Worm (Caenorhabditis elegans): ENCODE data around the gene cutc-1.
A peak's percentile ranks its signal among the peaks of the same experiment; 100 is the strongest.

cutc-1 gene

ce11 chrIII:8403507-8403906 lies at the start of gene cutc-1:
Gene cutc-1 (minus strand): TSS chrIII:8403607.
- TF ChIP-seq daf-8 (GFP tag; IDR thresholded peaks at IDR 0.05) = no peak
- TF ChIP-seq snpc-1.2 (GFP tag; IDR thresholded peaks at IDR 0.05) = no peak
- TF ChIP-seq ZK546.5 (tag; optimal IDR thresholded peaks at IDR 0.05) = no peak
- TF ChIP-seq F49E8.2 (tag; optimal IDR thresholded peaks at IDR 0.05; ENCODE audit: borderline replicate concordance) = no peak
- TF ChIP-seq zip-11 (GFP tag; IDR thresholded peaks at IDR 0.05) = no peak
- TF ChIP-seq dve-1 (tag; optimal IDR thresholded peaks at IDR 0.05; ENCODE audit: insufficient read depth) = no peak
- TF ChIP-seq saeg-2 (GFP tag; IDR thresholded peaks at IDR 0.05) = no peak

ce11 chrIII:8451181-8451580 lies 47.8 kb upstream of the cutc-1 start:
- no peak for TF ChIP-seq zfp-2 (tag; optimal IDR thresholded peaks at IDR 0.05)
- TF ChIP-seq nhr-76 (tag; optimal IDR thresholded peaks at IDR 0.05) = no peak
- no peak for TF ChIP-seq duxl-1 (tag; optimal IDR thresholded peaks at IDR 0.05; ENCODE audit: poor library complexity)
- TF ChIP-seq zfp-3 (GFP tag; conservative IDR thresholded peaks at IDR 0.05) = no peak

- TF ChIP-seq hlh-30 (tag; optimal IDR thresholded peaks at IDR 0.05; ENCODE audit: insufficient read depth) (peak; percentile 20), lin-38 (GFP tag; IDR thresholded peaks at IDR 0.05) (peak; percentile 42; the same call in 1 of the 2 replicates), duxl-1 (tag; optimal IDR thresholded peaks at IDR 0.05; ENCODE audit: poor library complexity) (peak; percentile 27), lin-13 (GFP tag; optimal IDR thresholded peaks at IDR 0.05) (no peak), daf-16 (GFP tag; optimal IDR thresholded peaks at IDR 0.05) (no peak), daf-16 (tag; optimal IDR thresholded peaks at IDR 0.05) (peak; percentile 54)
Measured at ce11 chrIII:8450494-8450893, 47.1 kb upstream of the cutc-1 start.

ce11 chrIII:8449160-8449807 lies 45.9 kb upstream of the cutc-1 start, which contains the start of gene mrpl-32:
Gene mrpl-32 (plus strand): TSS chrIII:8449757.
- TF ChIP-seq unc-130 (GFP tag; optimal IDR thresholded peaks at IDR 0.05) (no peak), nhr-28 (tag; optimal IDR thresholded peaks at IDR 0.05) (no peak), lin-15B (tag; optimal IDR thresholded peaks at IDR 0.05) (no peak), Y105C5A.15 (GFP tag; IDR thresholded peaks at IDR 0.05) (no peak), fos-1 (tag; optimal IDR thresholded peaks at IDR 0.05) (no peak), dpl-1 (GFP tag; optimal IDR thresholded peaks at IDR 0.05) (peak; percentile 9), hif-1 (tag; optimal IDR thresholded peaks at IDR 0.05) (no peak), F10B5.3 (tag; optimal IDR thresholded peaks at IDR 0.05) (no peak), daf-19 (GFP tag; conservative IDR thresholded peaks at IDR 0.05) (no peak), ZK546.5 (tag; optimal IDR thresholded peaks at IDR 0.05) (no peak), ZK337.2 (GFP tag; IDR thresholded peaks at IDR 0.05) (no peak), pha-4 (GFP tag; IDR thresholded peaks at IDR 0.05) (peak; percentile 30; the same call in 1 of the 2 replicates), pha-4 (tag; optimal IDR thresholded peaks at IDR 0.05) (peak; percentile 26), mxl-3 (GFP tag; optimal IDR thresholded peaks at IDR 0.05) (no peak), zip-2 (tag; optimal IDR thresholded peaks at IDR 0.05) (no peak), zfp-2 (tag; optimal IDR thresholded peaks at IDR 0.05) (no peak), ceh-62 (tag; optimal IDR thresholded peaks at IDR 0.05) (no peak), lin-29 (GFP tag; IDR thresholded peaks at IDR 0.05) (no peak), ctbp-1 (GFP tag; IDR thresholded peaks at IDR 0.05) (no peak), Y75B8A.6 (GFP tag; IDR thresholded peaks at IDR 0.05) (0 out of 2 replicates have a peak, but pooled peaks have one; percentile 15), hlh-11 (tag; optimal IDR thresholded peaks at IDR 0.05) (no peak), rbr-2 (tag; optimal IDR thresholded peaks at IDR 0.05) (no peak), arid-1 (GFP tag; conservative IDR thresholded peaks at IDR 0.05) (peak; percentile 75), lir-3 (tag; optimal IDR thresholded peaks at IDR 0.05) (peak; percentile 40), F49E8.2 (tag; optimal IDR thresholded peaks at IDR 0.05; ENCODE audit: borderline replicate concordance) (peak; percentile 73), nhr-11 (tag; optimal IDR thresholded peaks at IDR 0.05) (no peak), R02D3.7 (tag; optimal IDR thresholded peaks at IDR 0.05) (no peak), mxl-2 (GFP tag; conservative IDR thresholded peaks at IDR 0.05) (no peak), lin-1 (GFP tag; IDR thresholded peaks at IDR 0.05) (peak; percentile 71; the same call in 1 of the 2 replicates), ceh-20 (GFP tag; IDR thresholded peaks at IDR 0.05) (no peak), fkh-10 (GFP tag; optimal IDR thresholded peaks at IDR 0.05) (no peak), daf-12 (tag; optimal IDR thresholded peaks at IDR 0.05) (no peak), dve-1 (tag; optimal IDR thresholded peaks at IDR 0.05; ENCODE audit: insufficient read depth) (peak; percentile 66)

Data from whole organism, L4 larva.